Worm (Caenorhabditis elegans): Measurements from ENCODE around the gene del-9.

del-9 gene

ce11 chrX:3585625-3586024 lies 31.5 kb downstream of the del-9 start, which contains the start of gene T27A10.2:
Gene T27A10.2 (plus strand): TSS chrX:3585957.
- TF ChIP-seq lin-15B (tag; optimal IDR thresholded peaks at IDR 0.05), result no peak
- no peak for TF ChIP-seq ceh-16 (tag; optimal IDR thresholded peaks at IDR 0.05)
- TF ChIP-seq hmg-11 (tag; optimal IDR thresholded peaks at IDR 0.05), result no peak
- TF ChIP-seq ceh-9 (tag; optimal IDR thresholded peaks at IDR 0.05), result no peak
- TF ChIP-seq nfya-1 (tag; optimal IDR thresholded peaks at IDR 0.05; ENCODE audit: insufficient read depth), result no peak
- no peak for TF ChIP-seq fkh-10 (GFP tag; optimal IDR thresholded peaks at IDR 0.05)
- TF ChIP-seq nhr-67 (tag; optimal IDR thresholded peaks at IDR 0.05), result no peak
- no peak for TF ChIP-seq lsy-12 (tag; optimal IDR thresholded peaks at IDR 0.05)
- no peak for TF ChIP-seq nhr-11 (tag; optimal IDR thresholded peaks at IDR 0.05)
- TF ChIP-seq ZK546.5 (tag; optimal IDR thresholded peaks at IDR 0.05), result no peak
- no peak for TF ChIP-seq fkh-2 (tag; optimal IDR thresholded peaks at IDR 0.05)
- no peak for TF ChIP-seq R02D3.7 (tag; optimal IDR thresholded peaks at IDR 0.05)
- TF ChIP-seq pqm-1 (tag; optimal IDR thresholded peaks at IDR 0.05), result no peak
- TF ChIP-seq eor-1 (tag; optimal IDR thresholded peaks at IDR 0.05), result no peak
- no peak for TF ChIP-seq elt-2 (tag; optimal IDR thresholded peaks at IDR 0.05)
- no peak for TF ChIP-seq ceh-82 (tag; optimal IDR thresholded peaks at IDR 0.05)
- TF ChIP-seq egl-5 (tag; optimal IDR thresholded peaks at IDR 0.05), result no peak
- TF ChIP-seq nhr-23 (tag; optimal IDR thresholded peaks at IDR 0.05), result no peak

ce11 chrX:3584481-3584880 lies 32.6 kb downstream of the del-9 start:
- TF ChIP-seq R02D3.7 (tag; optimal IDR thresholded peaks at IDR 0.05) (no peak), tbx-2 (tag; optimal IDR thresholded peaks at IDR 0.05) (no peak), mdl-1 (tag; optimal IDR thresholded peaks at IDR 0.05) (no peak)

ce11 chrX:3583436-3583835 lies 33.7 kb downstream of the del-9 start:
- TF ChIP-seq ZK546.5 (tag; optimal IDR thresholded peaks at IDR 0.05) (no peak), nhr-11 (tag; optimal IDR thresholded peaks at IDR 0.05) (no peak), tbx-2 (tag; optimal IDR thresholded peaks at IDR 0.05) (no peak), ceh-16 (tag; optimal IDR thresholded peaks at IDR 0.05) (no peak), hmg-11 (tag; optimal IDR thresholded peaks at IDR 0.05) (no peak), eor-1 (tag; optimal IDR thresholded peaks at IDR 0.05) (no peak), daf-12 (tag; optimal IDR thresholded peaks at IDR 0.05) (no peak), nhr-25 (tag; optimal IDR thresholded peaks at IDR 0.05) (no peak), ceh-82 (tag; optimal IDR thresholded peaks at IDR 0.05) (no peak), nhr-237 (tag; optimal IDR thresholded peaks at IDR 0.05) (no peak), nfya-1 (tag; optimal IDR thresholded peaks at IDR 0.05; ENCODE audit: insufficient read depth) (no peak), elt-2 (tag; optimal IDR thresholded peaks at IDR 0.05) (no peak), mdl-1 (tag; optimal IDR thresholded peaks at IDR 0.05) (no peak), snpc-4 (tag; optimal IDR thresholded peaks at IDR 0.05) (no peak), ceh-9 (tag; optimal IDR thresholded peaks at IDR 0.05) (no peak), nhr-43 (tag; optimal IDR thresholded peaks at IDR 0.05; ENCODE audit: poor library complexity, severe bottlenecking) (no peak), mml-1 (tag; optimal IDR thresholded peaks at IDR 0.05) (no peak), sea-2 (GFP tag; optimal IDR thresholded peaks at IDR 0.05) (no peak), pqm-1 (tag; optimal IDR thresholded peaks at IDR 0.05) (no peak), ceh-28 (tag; optimal IDR thresholded peaks at IDR 0.05) (no peak)

- no peak for TF ChIP-seq aly-2 (tag; optimal IDR thresholded peaks at IDR 0.05)
- TF ChIP-seq nhr-237 (tag; optimal IDR thresholded peaks at IDR 0.05), result no peak
- TF ChIP-seq snpc-4 (tag; optimal IDR thresholded peaks at IDR 0.05), result no peak
- no peak for TF ChIP-seq elt-1 (tag; optimal IDR thresholded peaks at IDR 0.05)
- no peak for TF ChIP-seq eor-1 (tag; optimal IDR thresholded peaks at IDR 0.05)
- no peak for TF ChIP-seq fkh-10 (GFP tag; optimal IDR thresholded peaks at IDR 0.05)
- TF ChIP-seq mdl-1 (tag; optimal IDR thresholded peaks at IDR 0.05), result no peak
- TF ChIP-seq nhr-77 (tag; optimal IDR thresholded peaks at IDR 0.05), result no peak
These were observed 35.3 kb downstream of the del-9 start for ce11 chrX:3581813-3582212.

ce11 chrX:3576239-3576638 lies 40.9 kb downstream of the del-9 start, which contains the start of gene ckc-1:
Gene ckc-1 (plus strand): TSS chrX:3576606.
- no peak for TF ChIP-seq ceh-82 (tag; optimal IDR thresholded peaks at IDR 0.05)
- TF ChIP-seq sea-2 (GFP tag; optimal IDR thresholded peaks at IDR 0.05), result no peak
- no peak for TF ChIP-seq nhr-77 (tag; optimal IDR thresholded peaks at IDR 0.05)
- no peak for TF ChIP-seq ztf-4 (tag; optimal IDR thresholded peaks at IDR 0.05)
- TF ChIP-seq ztf-11 (tag; optimal IDR thresholded peaks at IDR 0.05), result no peak
- peak in 1 of 3 experiments; percentile 67 for TF ChIP-seq elt-3 (tag; optimal IDR thresholded peaks at IDR 0.05)
- TF ChIP-seq jun-1 (tag; optimal IDR thresholded peaks at IDR 0.05), result peak; percentile 68
- no peak for TF ChIP-seq snpc-4 (tag; optimal IDR thresholded peaks at IDR 0.05)
- TF ChIP-seq tbx-2 (tag; optimal IDR thresholded peaks at IDR 0.05), result no peak
- TF ChIP-seq egl-27 (tag; optimal IDR thresholded peaks at IDR 0.05), result no peak
- no peak for TF ChIP-seq mdl-1 (tag; optimal IDR thresholded peaks at IDR 0.05)
- TF ChIP-seq pha-4 (tag; optimal IDR thresholded peaks at IDR 0.05), result peak; percentile 39
- TF ChIP-seq daf-12 (tag; optimal IDR thresholded peaks at IDR 0.05), result no peak
- TF ChIP-seq lin-15B (tag; optimal IDR thresholded peaks at IDR 0.05), result no peak
- no peak for TF ChIP-seq nhr-12 (tag; optimal IDR thresholded peaks at IDR 0.05)
- TF ChIP-seq ceh-28 (tag; optimal IDR thresholded peaks at IDR 0.05), result peak; percentile 3
- TF ChIP-seq nhr-23 (tag; optimal IDR thresholded peaks at IDR 0.05), result no peak
- TF ChIP-seq hmg-11 (tag; optimal IDR thresholded peaks at IDR 0.05), result no peak
- TF ChIP-seq nhr-25 (tag; optimal IDR thresholded peaks at IDR 0.05), result no peak
- TF ChIP-seq nhr-28 (tag; optimal IDR thresholded peaks at IDR 0.05), result no peak
- TF ChIP-seq pqm-1 (tag; optimal IDR thresholded peaks at IDR 0.05), result peak; percentile 100
- TF ChIP-seq nhr-76 (tag; optimal IDR thresholded peaks at IDR 0.05), result no peak
- no peak for TF ChIP-seq aly-2 (tag; optimal IDR thresholded peaks at IDR 0.05)
- TF ChIP-seq unc-39 (tag; optimal IDR thresholded peaks at IDR 0.05), result no peak
- peak; percentile 99 for TF ChIP-seq elt-2 (tag; optimal IDR thresholded peaks at IDR 0.05)
- no peak for TF ChIP-seq nhr-67 (tag; optimal IDR thresholded peaks at IDR 0.05)
- TF ChIP-seq skn-1 (tag; optimal IDR thresholded peaks at IDR 0.05), result no peak
- TF ChIP-seq nhr-237 (tag; optimal IDR thresholded peaks at IDR 0.05), result no peak
- TF ChIP-seq ceh-9 (tag; optimal IDR thresholded peaks at IDR 0.05), result no peak
